Worm (Caenorhabditis elegans): Measurements from ENCODE around the gene kvs-3.

Gene kvs-3

DNA sequence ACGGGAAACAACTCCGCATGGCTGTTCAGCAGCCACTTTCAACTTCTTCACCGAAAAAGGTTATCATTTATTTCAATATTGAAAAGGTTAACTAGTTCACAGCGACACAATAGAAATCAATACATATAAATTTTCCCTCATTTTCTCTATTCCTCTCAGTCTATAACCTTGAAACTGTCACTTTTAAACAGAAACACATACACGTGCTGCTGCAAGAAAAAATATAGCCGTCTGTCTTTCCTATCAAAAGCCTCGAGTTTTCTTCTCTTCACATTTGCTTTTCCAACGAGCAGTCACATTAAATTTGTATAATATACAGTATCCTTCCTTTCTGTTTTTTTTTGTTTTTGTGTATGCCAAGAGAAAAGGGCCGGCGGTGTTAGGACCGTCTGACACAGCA lies 6.1 kb downstream of the kvs-3 start:
- TF ChIP-seq ztf-7 (tag; optimal IDR thresholded peaks at IDR 0.05) (no peak), pqm-1 (tag; optimal IDR thresholded peaks at IDR 0.05) (no peak), duxl-1 (tag; optimal IDR thresholded peaks at IDR 0.05; ENCODE audit: poor library complexity) (no peak), dve-1 (tag; optimal IDR thresholded peaks at IDR 0.05; ENCODE audit: insufficient read depth) (peak; percentile 6), nhr-41 (GFP tag; IDR thresholded peaks at IDR 0.05) (no peak), T20F7.1 (GFP tag; optimal IDR thresholded peaks at IDR 0.05) (no peak), aha-1 (tag) (peak; percentile 53), unc-39 (tag; optimal IDR thresholded peaks at IDR 0.05) (no peak), mxl-3 (GFP tag; optimal IDR thresholded peaks at IDR 0.05) (peak; percentile 56), F26F4.8 (GFP tag; conservative IDR thresholded peaks at IDR 0.05) (no peak), hlh-30 (tag; optimal IDR thresholded peaks at IDR 0.05; ENCODE audit: insufficient read depth) (peak; percentile 56), mdl-1 (tag; optimal IDR thresholded peaks at IDR 0.05) (peak; percentile 4 to 42), egl-27 (tag; optimal IDR thresholded peaks at IDR 0.05) (no peak)

DNA sequence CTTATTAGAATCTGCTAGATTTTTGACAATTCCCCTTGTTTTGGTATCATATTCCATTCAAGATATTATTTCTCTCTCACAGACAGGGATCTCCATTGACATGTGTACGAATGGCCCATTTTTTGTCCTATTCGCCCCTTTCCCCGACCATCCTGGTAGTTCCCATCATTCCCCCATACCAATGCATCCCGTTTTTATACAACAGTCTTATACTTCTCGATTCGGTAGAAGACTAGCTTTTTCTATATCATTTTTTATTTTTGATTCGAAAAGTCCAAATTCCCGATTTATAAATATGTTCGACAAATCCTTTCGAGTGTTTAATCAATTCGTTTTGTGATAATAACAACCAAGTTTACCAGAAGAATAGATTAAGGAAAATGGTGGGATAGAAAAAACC lies 8.8 kb downstream of the kvs-3 start:
- TF ChIP-seq lin-1 (GFP tag; IDR thresholded peaks at IDR 0.05) (no peak), nhr-77 (tag; optimal IDR thresholded peaks at IDR 0.05) (peak; percentile 56), Y48G9A.11 (GFP tag; IDR thresholded peaks at IDR 0.05) (no peak), Y105C5A.15 (GFP tag; IDR thresholded peaks at IDR 0.05) (no peak), ama-1 (optimal IDR thresholded peaks at IDR 0.05) (peak; percentile 34), mep-1 (tag; optimal IDR thresholded peaks at IDR 0.05) (no peak)

DNA sequence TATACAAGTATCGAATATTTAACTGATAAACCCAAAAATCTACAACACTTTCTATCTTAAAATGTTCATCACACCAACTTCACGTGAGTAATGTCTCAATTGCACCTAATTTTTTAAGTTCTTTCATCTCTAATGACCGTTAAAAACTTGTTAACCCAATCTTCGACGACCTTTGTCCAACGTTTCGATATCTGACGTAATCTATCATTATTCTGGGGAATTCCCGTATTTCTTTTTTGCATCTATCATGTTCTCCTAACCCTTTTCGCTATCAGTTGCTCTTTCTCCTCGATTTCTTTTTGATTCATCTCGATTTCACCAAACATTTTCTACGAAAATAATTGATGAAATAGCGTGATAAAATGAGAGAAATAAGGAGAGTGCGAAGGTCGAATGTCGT lies 9.6 kb downstream of the kvs-3 start:
- TF ChIP-seq nhr-77 (tag; optimal IDR thresholded peaks at IDR 0.05) (no peak), lir-3 (tag; optimal IDR thresholded peaks at IDR 0.05) (no peak), nhr-111 (GFP tag; optimal IDR thresholded peaks at IDR 0.05) (no peak), aha-1 (tag) (peak; percentile 93), unc-62 (GFP tag; optimal IDR thresholded peaks at IDR 0.05 in 1 of 2) (peak in 1 of 2 experiments; percentile 90), unc-62 (tag; optimal IDR thresholded peaks at IDR 0.05) (no peak), hlh-11 (tag; optimal IDR thresholded peaks at IDR 0.05) (peak; percentile 69), mdl-1 (tag; optimal IDR thresholded peaks at IDR 0.05) (peak in 1 of 2 experiments; percentile 28), nhr-48 (tag; optimal IDR thresholded peaks at IDR 0.05) (peak; percentile 88), ztf-11 (tag; optimal IDR thresholded peaks at IDR 0.05) (no peak), T26A8.4 (GFP tag; IDR thresholded peaks at IDR 0.05) (no peak), mep-1 (tag; optimal IDR thresholded peaks at IDR 0.05) (peak; percentile 6), F49E8.2 (tag; optimal IDR thresholded peaks at IDR 0.05; ENCODE audit: borderline replicate concordance) (no peak), dmd-6 (GFP tag; IDR thresholded peaks at IDR 0.05) (peak; percentile 54), arid-1 (GFP tag; conservative IDR thresholded peaks at IDR 0.05) (no peak), mxl-2 (GFP tag; conservative IDR thresholded peaks at IDR 0.05) (peak; percentile 68; the same call in 1 of the 2 replicates), dve-1 (tag; optimal IDR thresholded peaks at IDR 0.05; ENCODE audit: insufficient read depth) (peak; percentile 13), daf-8 (GFP tag; IDR thresholded peaks at IDR 0.05) (no peak), nhr-237 (tag; optimal IDR thresholded peaks at IDR 0.05) (no peak), daf-19 (GFP tag; conservative IDR thresholded peaks at IDR 0.05) (no peak), hlh-30 (tag; optimal IDR thresholded peaks at IDR 0.05; ENCODE audit: insufficient read depth) (peak; percentile 25), dmd-9 (GFP tag; IDR thresholded peaks at IDR 0.05) (no peak), F10B5.3 (tag; optimal IDR thresholded peaks at IDR 0.05) (no peak), ces-1 (GFP tag; optimal IDR thresholded peaks at IDR 0.05) (no peak), ceh-20 (GFP tag; IDR thresholded peaks at IDR 0.05) (peak; percentile 39; the same call in 1 of the 2 replicates), set-16 (GFP tag; IDR thresholded peaks at IDR 0.05) (no peak), nhr-11 (tag; optimal IDR thresholded peaks at IDR 0.05) (peak; percentile 1), saeg-2 (GFP tag; IDR thresholded peaks at IDR 0.05) (no peak), Y105C5A.15 (GFP tag; IDR thresholded peaks at IDR 0.05) (no peak), cey-2 (tag; optimal IDR thresholded peaks at IDR 0.05; ENCODE audit: borderline replicate concordance, insufficient read depth) (no peak), nhr-28 (tag; optimal IDR thresholded peaks at IDR 0.05) (peak; percentile 37), daf-16 (GFP tag; optimal IDR thresholded peaks at IDR 0.05) (no peak), daf-16 (tag; optimal IDR thresholded peaks at IDR 0.05) (peak; percentile 37)

All from whole organism, L4 larva.